Worm (Caenorhabditis elegans) whole organism, mixed stage, embryonic: ENCODE data around the gene dos-3.

Experiments used
- blmp-1 ChIP-seq: fragments of 150-350 bp; optimal IDR thresholded peaks from 2 replicates; lab custom pipeline; 2014; ENCODE audit warnings: missing biosample characterization, missing genetic modification characterization
- ceh-43 ChIP-seq: fragments of 200-800 bp; sonication (Bioruptor generic); optimal IDR thresholded peaks from 2 replicates; lab custom pipeline; 2018; ENCODE audit warnings: mild to moderate bottlenecking, missing genetic modification characterization, moderate library complexity, missing compliant biosample characterization
- ham-2 ChIP-seq: fragments of 200-800 bp; sonication (Bioruptor generic); optimal IDR thresholded peaks from 2 replicates; lab custom pipeline; 2018; ENCODE audit warnings: mild to moderate bottlenecking, missing genetic modification characterization, missing compliant biosample characterization
- nhr-237 ChIP-seq: fragments of 150-350 bp; optimal IDR thresholded peaks from 2 replicates; lab custom pipeline; 2014; ENCODE audit warnings: missing biosample characterization, missing genetic modification characterization
- nhr-28 ChIP-seq: fragments of 150-350 bp; optimal IDR thresholded peaks from 2 replicates; lab custom pipeline; 2014; ENCODE audit warnings: missing biosample characterization, missing genetic modification characterization
- snpc-4 ChIP-seq: fragments of 150-350 bp; optimal IDR thresholded peaks from 2 replicates; lab custom pipeline; 2014; ENCODE audit warnings: missing biosample characterization, missing genetic modification characterization
- unc-120 ChIP-seq: sonication (generic microtip); optimal IDR thresholded peaks from 2 replicates; lab custom pipeline; 2017; ENCODE audit warnings: missing genetic modification characterization, missing compliant biosample characterization; ENCODE audit not compliant: poor library complexity, severe bottlenecking
- unc-39 ChIP-seq: fragments of 150-350 bp; optimal IDR thresholded peaks from 2 replicates; lab custom pipeline; 2014; ENCODE audit warnings: missing biosample characterization, missing genetic modification characterization
- zip-8 ChIP-seq: fragments of 150-350 bp; optimal IDR thresholded peaks from 2 replicates; lab custom pipeline; 2014; ENCODE audit warnings: missing biosample characterization, missing genetic modification characterization
- ztf-11 ChIP-seq: fragments of 150-350 bp; optimal IDR thresholded peaks from 2 replicates; lab custom pipeline; 2014; ENCODE audit warnings: missing biosample characterization, missing genetic modification characterization

ce11 chrIII:842630-843029 is 3.2 kb upstream of the dos-3 start, which contains the start of gene far-8:
- TF ChIP-seq ham-2 (GFP tag; lab: Kevin White, UChicago) (no peak), unc-39 (no peak), zip-8 (tag; lab: Kevin White, UChicago) (no peak), ceh-43 (GFP tag; lab: Kevin White, UChicago) (no peak), unc-120 (tag; lab: Kevin White, UChicago) (no peak), nhr-28 (tag; lab: Kevin White, UChicago) (no peak), nhr-237 (tag; lab: Kevin White, UChicago) (no peak), snpc-4 (tag; lab: Kevin White, UChicago) (no peak), blmp-1 (tag; lab: Kevin White, UChicago) (no peak), ztf-11 (tag; lab: Kevin White, UChicago) (no peak)
